Worm (Caenorhabditis elegans): ENCODE results near the gene pro-1.

- no peak for TF ChIP-seq him-1 (tag; optimal IDR thresholded peaks at IDR 0.05)
- TF ChIP-seq W03F9.2 (tag; optimal IDR thresholded peaks at IDR 0.05), result no peak
- TF ChIP-seq dao-5 (tag; optimal IDR thresholded peaks at IDR 0.05), result no peak
These were observed 4.2 kb downstream of the pro-1 start, which contains the start of gene R166.2 for ce11 chrII:10537571-10537970.
